Worm (Caenorhabditis elegans) whole organism, L2 larva: ENCODE data around the gene lin-31.

Experiments
- ZK546.5 ChIP-seq: sonication (generic microtip); optimal IDR thresholded peaks from 2 replicates; lab custom pipeline; 2017; ENCODE audit warnings: missing biosample characterization, missing genetic modification characterization
- fos-1 ChIP-seq: fragments of 150-350 bp; optimal IDR thresholded peaks from 2 replicates; lab custom pipeline; 2014; ENCODE audit warnings: missing biosample characterization, missing genetic modification characterization
- mdl-1 ChIP-seq, 2 experiments: fragments of 150-350 bp in 1 of 2; sonication (generic microtip) in 1 of 2; optimal IDR thresholded peaks; 2 replicates each; lab custom pipeline; 2017; ENCODE audit warnings: missing biosample characterization in 2 of 2, missing genetic modification characterization in 2 of 2
- nhr-21 ChIP-seq: fragments of 150-350 bp; optimal IDR thresholded peaks from 2 replicates; lab custom pipeline; 2014; ENCODE audit warnings: missing biosample characterization, missing genetic modification characterization
- nhr-25 ChIP-seq: fragments of 150-350 bp; sonication (generic microtip); optimal IDR thresholded peaks from 3 replicates; lab custom pipeline; 2014; ENCODE audit warnings: missing biosample characterization, missing genetic modification characterization
- skn-1 ChIP-seq: sonication (generic microtip); optimal IDR thresholded peaks from 2 replicates; lab custom pipeline; 2017; ENCODE audit warnings: missing biosample characterization, missing genetic modification characterization
- sma-3 ChIP-seq: sonication (generic microtip); optimal IDR thresholded peaks from 2 replicates; lab custom pipeline; 2016; ENCODE audit warnings: missing genetic modification reagents, missing genetic modification characterization, missing compliant biosample characterization
- snpc-4 ChIP-seq: fragments of 150-350 bp; optimal IDR thresholded peaks from 2 replicates; lab custom pipeline; 2014; ENCODE audit warnings: missing biosample characterization, missing genetic modification characterization
- unc-55 ChIP-seq: fragments of 150-350 bp; sonication (generic microtip); optimal IDR thresholded peaks from 3 replicates; lab custom pipeline; 2014; ENCODE audit warnings: missing biosample characterization, missing genetic modification reagents, missing genetic modification characterization
- ztf-4 ChIP-seq: fragments of 150-350 bp; optimal IDR thresholded peaks from 2 replicates; lab custom pipeline; 2014; ENCODE audit warnings: missing biosample characterization, missing genetic modification characterization

ce11 chrII:3972153-3972552 is 10.2 kb upstream of the lin-31 start, which contains the start of gene K10G6.9:
- no peak for TF ChIP-seq nhr-21 (tag; lab: Kevin White, UChicago)
- TF ChIP-seq nhr-25 (tag; lab: Kevin White, UChicago) = no peak
- TF ChIP-seq ztf-4 (tag; lab: Kevin White, UChicago) = no peak
- TF ChIP-seq mdl-1 (tag; optimal IDR thresholded peaks at IDR 0.05; lab: Kevin White, UChicago) = no peak
- TF ChIP-seq unc-55 (GFP tag; lab: Kevin White, UChicago) = no peak
- no peak for TF ChIP-seq skn-1 (tag; lab: Kevin White, UChicago)
- no peak for TF ChIP-seq ZK546.5 (tag; lab: Kevin White, UChicago)
- no peak for TF ChIP-seq fos-1 (tag; lab: Kevin White, UChicago)
- TF ChIP-seq sma-3 (GFP tag; lab: Kevin White, UChicago) = no peak
- TF ChIP-seq snpc-4 (tag; lab: Kevin White, UChicago) = no peak
